Worm (Caenorhabditis elegans) whole organism, mixed stage, embryonic: ENCODE results near the gene math-8.

Experiments used
- M03D4.4 ChIP-seq: sonication (generic microtip); optimal IDR thresholded peaks from 2 replicates; lab custom pipeline; 2017; ENCODE audit warnings: mild to moderate bottlenecking, missing genetic modification characterization, missing compliant biosample characterization
- bed-3 ChIP-seq: fragments of 200-800 bp; sonication (Bioruptor generic); optimal IDR thresholded peaks from 3 replicates; lab custom pipeline; 2018; ENCODE audit warnings: mild to moderate bottlenecking, missing genetic modification characterization, moderate library complexity, missing compliant biosample characterization
- blmp-1 ChIP-seq: fragments of 150-350 bp; optimal IDR thresholded peaks from 2 replicates; lab custom pipeline; 2014; ENCODE audit warnings: missing biosample characterization, missing genetic modification characterization
- ceh-39 ChIP-seq: fragments of 150-350 bp; optimal IDR thresholded peaks from 2 replicates; lab custom pipeline; 2014; ENCODE audit warnings: missing biosample characterization, missing genetic modification characterization
- ceh-43 ChIP-seq: fragments of 200-800 bp; sonication (Bioruptor generic); optimal IDR thresholded peaks from 2 replicates; lab custom pipeline; 2018; ENCODE audit warnings: mild to moderate bottlenecking, missing genetic modification characterization, moderate library complexity, missing compliant biosample characterization
- ces-1 ChIP-seq: fragments of 150-350 bp; optimal IDR thresholded peaks from 2 replicates; lab custom pipeline; 2014; ENCODE audit warnings: missing biosample characterization, missing genetic modification reagents, missing genetic modification characterization
- cnd-1 ChIP-seq: fragments of 200-800 bp; sonication (Bioruptor generic); optimal IDR thresholded peaks from 2 replicates; lab custom pipeline; 2018; ENCODE audit warnings: mild to moderate bottlenecking, missing genetic modification characterization, missing compliant biosample characterization
- drap-1 ChIP-seq: fragments of 200-800 bp; sonication (Bioruptor generic); optimal IDR thresholded peaks from 3 replicates; lab custom pipeline; 2018; ENCODE audit warnings: mild to moderate bottlenecking, missing genetic modification characterization, missing compliant biosample characterization
- elt-1 ChIP-seq: sonication (generic microtip); optimal IDR thresholded peaks from 2 replicates; lab custom pipeline; 2017; ENCODE audit warnings: missing genetic modification characterization, mild to moderate bottlenecking, missing compliant biosample characterization, antibody characterized with exemption, moderate library complexity, borderline replicate concordance; ENCODE audit not compliant: insufficient read depth
- elt-3 ChIP-seq: fragments of 150-350 bp; optimal IDR thresholded peaks from 2 replicates; lab custom pipeline; 2014; ENCODE audit warnings: missing biosample characterization, missing genetic modification characterization
- flh-1 ChIP-seq: fragments of 200-800 bp; sonication (Bioruptor generic); optimal IDR thresholded peaks from 2 replicates; lab custom pipeline; 2018; ENCODE audit warnings: mild to moderate bottlenecking, missing genetic modification characterization, moderate library complexity, missing compliant biosample characterization
- hlh-1 ChIP-seq: fragments of 150-350 bp; optimal IDR thresholded peaks from 2 replicates; lab custom pipeline; 2014; ENCODE audit warnings: missing biosample characterization, missing genetic modification reagents, missing genetic modification characterization
- lin-13 ChIP-seq: fragments of 150-350 bp; optimal IDR thresholded peaks from 2 replicates; lab custom pipeline; 2014; ENCODE audit warnings: missing biosample characterization, missing genetic modification characterization
- lsy-2 ChIP-seq: fragments of 150-350 bp; optimal IDR thresholded peaks from 2 replicates; lab custom pipeline; 2014; ENCODE audit warnings: missing biosample characterization, missing genetic modification characterization
- mab-5 ChIP-seq: fragments of 150-350 bp; optimal IDR thresholded peaks from 2 replicates; lab custom pipeline; 2014; ENCODE audit warnings: missing biosample characterization, missing genetic modification characterization
- mep-1 ChIP-seq: fragments of 150-350 bp; optimal IDR thresholded peaks from 2 replicates; lab custom pipeline; 2017; ENCODE audit warnings: missing biosample characterization, missing genetic modification reagents, missing genetic modification characterization, inconsistent platforms
- mls-2 ChIP-seq: sonication (generic microtip); optimal IDR thresholded peaks from 2 replicates; lab custom pipeline; 2016; ENCODE audit warnings: mild to moderate bottlenecking, missing genetic modification characterization, moderate library complexity, missing compliant biosample characterization
- nhr-12 ChIP-seq: fragments of 150-350 bp; optimal IDR thresholded peaks from 2 replicates; lab custom pipeline; 2014; ENCODE audit warnings: missing biosample characterization, missing genetic modification characterization
- nhr-2 ChIP-seq: fragments of 150-350 bp; optimal IDR thresholded peaks from 2 replicates; lab custom pipeline; 2014; ENCODE audit warnings: missing biosample characterization, missing genetic modification characterization
- nhr-237 ChIP-seq: fragments of 150-350 bp; optimal IDR thresholded peaks from 2 replicates; lab custom pipeline; 2014; ENCODE audit warnings: missing biosample characterization, missing genetic modification characterization
- nhr-28 ChIP-seq: fragments of 150-350 bp; optimal IDR thresholded peaks from 2 replicates; lab custom pipeline; 2014; ENCODE audit warnings: missing biosample characterization, missing genetic modification characterization
- nhr-76 ChIP-seq: sonication (generic microtip); optimal IDR thresholded peaks from 2 replicates; lab custom pipeline; 2017; ENCODE audit warnings: missing biosample characterization, missing genetic modification characterization
- sem-2 ChIP-seq: fragments of 200-800 bp; sonication (Bioruptor generic); optimal IDR thresholded peaks from 2 replicates; lab custom pipeline; 2018; ENCODE audit warnings: mild to moderate bottlenecking, missing genetic modification characterization, missing compliant biosample characterization
- snpc-4 ChIP-seq: fragments of 150-350 bp; optimal IDR thresholded peaks from 2 replicates; lab custom pipeline; 2014; ENCODE audit warnings: missing biosample characterization, missing genetic modification characterization
- sptf-1 ChIP-seq: sonication (generic microtip); optimal IDR thresholded peaks from 2 replicates; lab custom pipeline; 2017; ENCODE audit warnings: mild to moderate bottlenecking, missing genetic modification characterization, moderate library complexity, missing compliant biosample characterization
- unc-120 ChIP-seq: sonication (generic microtip); optimal IDR thresholded peaks from 2 replicates; lab custom pipeline; 2017; ENCODE audit warnings: missing genetic modification characterization, missing compliant biosample characterization; ENCODE audit not compliant: poor library complexity, severe bottlenecking
- unc-62 ChIP-seq: fragments of 150-350 bp; optimal IDR thresholded peaks from 2 replicates; lab custom pipeline; 2014; ENCODE audit warnings: missing biosample characterization, missing genetic modification reagents, missing genetic modification characterization
- zip-8 ChIP-seq: fragments of 150-350 bp; optimal IDR thresholded peaks from 2 replicates; lab custom pipeline; 2014; ENCODE audit warnings: missing biosample characterization, missing genetic modification characterization
- ztf-11 ChIP-seq: fragments of 150-350 bp; optimal IDR thresholded peaks from 2 replicates; lab custom pipeline; 2014; ENCODE audit warnings: missing biosample characterization, missing genetic modification characterization

Gene math-8

ce11 chrII:1851716-1852115, 37.3 kb downstream of the math-8 start:
- no peak for TF ChIP-seq ceh-43

- TF ChIP-seq nhr-76 (tag; lab: Kevin White, UChicago): no peak
- TF ChIP-seq nhr-28 (tag; lab: Kevin White, UChicago): no peak
- no peak for TF ChIP-seq mab-5 (tag; lab: Kevin White, UChicago)
- TF ChIP-seq nhr-12 (tag; lab: Kevin White, UChicago): no peak
- TF ChIP-seq elt-1 (tag; lab: Kevin White, UChicago): peak; percentile 62
- TF ChIP-seq blmp-1 (tag; lab: Kevin White, UChicago): no peak
- peak; percentile 85 for TF ChIP-seq elt-3 (tag; lab: Kevin White, UChicago)
- TF ChIP-seq unc-62 (GFP tag; lab: Kevin White, UChicago): no peak
Measured at ce11 chrII:1850840-1851294, 38.1 kb downstream of the math-8 start, which contains the start of gene C52E2.3. C52E2.3 (plus strand) TSS chrII:1851244.

- TF ChIP-seq lsy-2: no peak
- TF ChIP-seq flh-1 (GFP tag; lab: Kevin White, UChicago): no peak
- TF ChIP-seq nhr-2 (tag; lab: Kevin White, UChicago): no peak
- TF ChIP-seq mep-1 (tag; lab: Kevin White, UChicago): no peak
- no peak for TF ChIP-seq nhr-12 (tag; lab: Kevin White, UChicago)
- no peak for TF ChIP-seq zip-8 (tag; lab: Kevin White, UChicago)
- no peak for TF ChIP-seq ceh-43
- TF ChIP-seq nhr-237 (tag; lab: Kevin White, UChicago): no peak
- no peak for TF ChIP-seq M03D4.4 (tag; lab: Kevin White, UChicago)
- TF ChIP-seq sptf-1: no peak
- no peak for TF ChIP-seq ces-1
- no peak for TF ChIP-seq bed-3
- TF ChIP-seq, all 35 proteins: peak for 0
Measured at ce11 chrII:1850299-1850698, 38.7 kb downstream of the math-8 start, which contains the start of gene fbxb-96. fbxb-96 (minus strand) TSS chrII:1850399.

- TF ChIP-seq bed-3 (no peak), ces-1 (no peak), mab-5 (tag; lab: Kevin White, UChicago) (no peak), unc-120 (tag; lab: Kevin White, UChicago) (peak; percentile 51)
- TF ChIP-seq, all 35 proteins: peak for 1
Measured at ce11 chrII:1848109-1848508, 40.9 kb downstream of the math-8 start, which contains the start of gene fbxb-97. fbxb-97 (minus strand) TSS chrII:1848161.

ce11 chrII:1844552-1844951, 44.4 kb downstream of the math-8 start:
- TF ChIP-seq snpc-4 (tag; lab: Kevin White, UChicago): no peak
- TF ChIP-seq nhr-2 (tag; lab: Kevin White, UChicago): no peak
- no peak for TF ChIP-seq sem-2 (GFP tag; lab: Kevin White, UChicago)
- no peak for TF ChIP-seq M03D4.4 (tag; lab: Kevin White, UChicago)
- TF ChIP-seq ceh-39 (tag; lab: Kevin White, UChicago): no peak
- TF ChIP-seq ces-1: no peak
- no peak for TF ChIP-seq hlh-1 (tag; lab: Kevin White, UChicago)
- no peak for TF ChIP-seq cnd-1 (tag; lab: Kevin White, UChicago)
- TF ChIP-seq ztf-11 (tag; lab: Kevin White, UChicago): no peak
- TF ChIP-seq nhr-76 (tag; lab: Kevin White, UChicago): no peak
- TF ChIP-seq lin-13 (tag; lab: Kevin White, UChicago): no peak
- no peak for TF ChIP-seq elt-3 (tag; lab: Kevin White, UChicago)

ce11 chrII:1842894-1843293, 46.1 kb downstream of the math-8 start, which contains the start of the genes C52E2.5 and C52E2.4:
C52E2.5 (minus strand) TSS chrII:1842936.
C52E2.4 (plus strand) TSS chrII:1843145.
- TF ChIP-seq nhr-28 (tag; lab: Kevin White, UChicago) (no peak), drap-1 (no peak), M03D4.4 (tag; lab: Kevin White, UChicago) (no peak), snpc-4 (tag; lab: Kevin White, UChicago) (no peak), lin-13 (tag; lab: Kevin White, UChicago) (no peak), mls-2 (no peak), unc-62 (GFP tag; lab: Kevin White, UChicago) (no peak), zip-8 (tag; lab: Kevin White, UChicago) (no peak), ztf-11 (tag; lab: Kevin White, UChicago) (no peak), nhr-76 (tag; lab: Kevin White, UChicago) (no peak), ces-1 (no peak), cnd-1 (tag; lab: Kevin White, UChicago) (no peak), mab-5 (tag; lab: Kevin White, UChicago) (no peak)
